Worm (Caenorhabditis elegans): ENCODE results near the gene pbo-1.
A peak's percentile ranks its signal among the peaks of the same experiment; 100 is the strongest.

pbo-1 gene

ce11 chrIII:2656168-2656567, 30.1 kb downstream of the pbo-1 start (continued):
- no peak for TF ChIP-seq saeg-2 (GFP tag; IDR thresholded peaks at IDR 0.05)

ce11 chrIII:2652704-2653566, 33.3 kb downstream of the pbo-1 start:
- no peak for TF ChIP-seq dmd-6 (GFP tag; IDR thresholded peaks at IDR 0.05)
- no peak for TF ChIP-seq unc-130 (GFP tag; optimal IDR thresholded peaks at IDR 0.05)
- TF ChIP-seq daf-19 (GFP tag; conservative IDR thresholded peaks at IDR 0.05): no peak
- no peak for TF ChIP-seq mxl-3 (GFP tag; optimal IDR thresholded peaks at IDR 0.05)
- TF ChIP-seq aly-2 (tag; optimal IDR thresholded peaks at IDR 0.05): no peak
- TF ChIP-seq ama-1 (optimal IDR thresholded peaks at IDR 0.05): no peak
- 0 out of 2 replicates have a peak, but pooled peaks have one; percentile 5 for TF ChIP-seq tra-1 (GFP tag; IDR thresholded peaks at IDR 0.05)
- TF ChIP-seq egl-27 (tag; optimal IDR thresholded peaks at IDR 0.05): no peak
- no peak for TF ChIP-seq daf-16 (GFP tag; optimal IDR thresholded peaks at IDR 0.05)
- peak; percentile 71 for TF ChIP-seq daf-16 (tag; optimal IDR thresholded peaks at IDR 0.05)
- no peak for TF ChIP-seq Y75B8A.6 (GFP tag; IDR thresholded peaks at IDR 0.05)
- peak; percentile 60 for TF ChIP-seq hlh-11 (tag; optimal IDR thresholded peaks at IDR 0.05)
- no peak for TF ChIP-seq F10B5.3 (tag; optimal IDR thresholded peaks at IDR 0.05)
- TF ChIP-seq dmd-9 (GFP tag; IDR thresholded peaks at IDR 0.05): no peak
- TF ChIP-seq pqm-1 (tag; optimal IDR thresholded peaks at IDR 0.05): peak; percentile 16
- TF ChIP-seq unc-39 (tag; optimal IDR thresholded peaks at IDR 0.05): no peak
- TF ChIP-seq D1046.2 (GFP tag; IDR thresholded peaks at IDR 0.05): no peak
- TF ChIP-seq pha-4 (GFP tag; IDR thresholded peaks at IDR 0.05): no peak
- TF ChIP-seq pha-4 (tag; optimal IDR thresholded peaks at IDR 0.05): peak; percentile 36

- TF ChIP-seq ceh-20 (GFP tag; IDR thresholded peaks at IDR 0.05) (no peak), unc-62 (GFP tag; optimal IDR thresholded peaks at IDR 0.05 in 1 of 2) (peak in 1 of 2 experiments; percentile 28), unc-62 (tag; optimal IDR thresholded peaks at IDR 0.05) (no peak)
Observed at ce11 chrIII:2651519-2651918, 34.7 kb downstream of the pbo-1 start.

ce11 chrIII:2647194-2647925, 38.9 kb downstream of the pbo-1 start:
- TF ChIP-seq fos-1 (tag; optimal IDR thresholded peaks at IDR 0.05) (no peak), saeg-2 (GFP tag; IDR thresholded peaks at IDR 0.05) (no peak), unc-130 (GFP tag; optimal IDR thresholded peaks at IDR 0.05) (no peak), php-3 (GFP tag; IDR thresholded peaks at IDR 0.05) (no peak), ceh-20 (GFP tag; IDR thresholded peaks at IDR 0.05) (no peak), Y48G9A.11 (GFP tag; IDR thresholded peaks at IDR 0.05) (no peak), madf-9 (GFP tag; conservative IDR thresholded peaks at IDR 0.05) (no peak), nhr-77 (tag; optimal IDR thresholded peaks at IDR 0.05) (peak; percentile 28), hlh-11 (tag; optimal IDR thresholded peaks at IDR 0.05) (peak; percentile 66), rbr-2 (tag; optimal IDR thresholded peaks at IDR 0.05) (no peak), pqm-1 (tag; optimal IDR thresholded peaks at IDR 0.05) (peak; percentile 82), ZK337.2 (GFP tag; IDR thresholded peaks at IDR 0.05) (no peak), mxl-2 (GFP tag; conservative IDR thresholded peaks at IDR 0.05) (no peak), nhr-28 (tag; optimal IDR thresholded peaks at IDR 0.05) (peak; percentile 78), F37D6.2 (tag; optimal IDR thresholded peaks at IDR 0.05) (no peak), daf-8 (GFP tag; IDR thresholded peaks at IDR 0.05) (no peak), egl-43 (GFP tag; IDR thresholded peaks at IDR 0.05) (no peak), gei-8 (GFP tag; optimal IDR thresholded peaks at IDR 0.05) (no peak), ceh-32 (tag; optimal IDR thresholded peaks at IDR 0.05; ENCODE audit: poor library complexity) (no peak), spr-1 (tag; optimal IDR thresholded peaks at IDR 0.05) (no peak), ceh-44 (GFP tag; IDR thresholded peaks at IDR 0.05) (no peak), nhr-237 (tag; optimal IDR thresholded peaks at IDR 0.05) (no peak), mxl-3 (GFP tag; optimal IDR thresholded peaks at IDR 0.05) (peak; percentile 56), ama-1 (optimal IDR thresholded peaks at IDR 0.05) (no peak), nhr-111 (GFP tag; optimal IDR thresholded peaks at IDR 0.05) (no peak), ztf-7 (tag; optimal IDR thresholded peaks at IDR 0.05) (no peak), nhr-76 (tag; optimal IDR thresholded peaks at IDR 0.05) (no peak), aha-1 (tag) (peak; percentile 52), tra-1 (GFP tag; IDR thresholded peaks at IDR 0.05) (0 out of 2 replicates have a peak, but pooled peaks have one; percentile 10)
